Fruit fly (Drosophila melanogaster): Measurements from ENCODE around the gene CG17260.

The CG17260 gene

dm6 chr2L:3039774-3040173, 2.7 kb downstream of the CG17260 start, which contains the start of the genes cnir and CG17221 (continued):
- peak in 1 of 3 experiments; percentile 60 for TF ChIP-seq lola (GFP tag; optimal IDR thresholded peaks at IDR 0.05)
- peak; percentile 55 for TF ChIP-seq CG10147 (GFP tag; optimal IDR thresholded peaks at IDR 0.05)
- TF ChIP-seq CG1832 (GFP tag; optimal IDR thresholded peaks at IDR 0.05): no peak
- TF ChIP-seq kay (GFP tag; optimal IDR thresholded peaks at IDR 0.05): peak; percentile 18
- no peak for TF ChIP-seq ken (GFP tag; IDR thresholded peaks at IDR 0.05)
- TF ChIP-seq ewg (GFP tag; optimal IDR thresholded peaks at IDR 0.05): no peak
- no peak for TF ChIP-seq CG9876 (GFP tag; optimal IDR thresholded peaks at IDR 0.05)
- TF ChIP-seq CG17385 (GFP tag; optimal IDR thresholded peaks at IDR 0.05): peak; percentile 70
- peak; percentile 47 for TF ChIP-seq Oli (tag; optimal IDR thresholded peaks at IDR 0.05)
- peak; percentile 66 for TF ChIP-seq her (GFP tag; optimal IDR thresholded peaks at IDR 0.05)
- peak; percentile 53 for TF ChIP-seq slou (GFP tag; optimal IDR thresholded peaks at IDR 0.05)
- TF ChIP-seq Ptx1 (GFP tag; IDR thresholded peaks at IDR 0.05): no peak
- peak; percentile 73 for TF ChIP-seq ind (GFP tag; optimal IDR thresholded peaks at IDR 0.05)
- TF ChIP-seq Optix (GFP tag; IDR thresholded peaks at IDR 0.05): no peak
- peak; percentile 29 for TF ChIP-seq CG7987 (GFP tag; optimal IDR thresholded peaks at IDR 0.05)
- no peak for TF ChIP-seq CG2889 (GFP tag; IDR thresholded peaks at IDR 0.05)
- 0 out of 2 replicates have a peak, but pooled peaks have one; percentile 12 for TF ChIP-seq ara (GFP tag; IDR thresholded peaks at IDR 0.05)
- no peak for TF ChIP-seq CG5180 (GFP tag; optimal IDR thresholded peaks at IDR 0.05)
- peak; percentile 16 for TF ChIP-seq CG8290 (GFP tag; optimal IDR thresholded peaks at IDR 0.05)
- peak in 1 of 2 experiments; percentile 63 for TF ChIP-seq CG8290 (tag; optimal IDR thresholded peaks at IDR 0.05)
- peak; percentile 59 for TF ChIP-seq CG30020 (tag; optimal IDR thresholded peaks at IDR 0.05)
- no peak for TF ChIP-seq fru (optimal IDR thresholded peaks at IDR 0.05)
- TF ChIP-seq CG12942 (GFP tag; optimal IDR thresholded peaks at IDR 0.05): peak; percentile 54
- TF ChIP-seq Dref (GFP tag; IDR thresholded peaks at IDR 0.05): peak; percentile 56
- TF ChIP-seq zfh1 (GFP tag; IDR thresholded peaks at IDR 0.05): no peak
- peak; percentile 77 for TF ChIP-seq YL-1 (GFP tag; optimal IDR thresholded peaks at IDR 0.05)
- peak; percentile 62; the same call in 1 of the 2 replicates for TF ChIP-seq hbn (GFP tag; IDR thresholded peaks at IDR 0.05; ENCODE audit: partially characterized antibody)
- peak; percentile 54 for TF ChIP-seq NK7.1 (GFP tag; optimal IDR thresholded peaks at IDR 0.05)
- no peak for TF ChIP-seq CG10431 (GFP tag; optimal IDR thresholded peaks at IDR 0.05)
- peak; percentile 58 for TF ChIP-seq Hmr (GFP tag; optimal IDR thresholded peaks at IDR 0.05)
- TF ChIP-seq CG10274 (GFP tag; optimal IDR thresholded peaks at IDR 0.05): no peak
- no peak for TF ChIP-seq Nf-YB (GFP tag; optimal IDR thresholded peaks at IDR 0.05)
- TF ChIP-seq bbx (GFP tag; IDR thresholded peaks at IDR 0.05; ENCODE audit: partially characterized antibody): no peak
- TF ChIP-seq stwl (tag; optimal IDR thresholded peaks at IDR 0.05): peak; percentile 81
- TF ChIP-seq PHDP (tag; optimal IDR thresholded peaks at IDR 0.05): peak; percentile 68
- TF ChIP-seq phol (tag; optimal IDR thresholded peaks at IDR 0.05): peak; percentile 73
- peak; percentile 54 for TF ChIP-seq CG7556 (GFP tag; optimal IDR thresholded peaks at IDR 0.05)
- TF ChIP-seq peb (GFP tag; IDR thresholded peaks at IDR 0.05): no peak
- TF ChIP-seq pho (GFP tag; optimal IDR thresholded peaks at IDR 0.05): peak; percentile 68
- TF ChIP-seq Taf1 (GFP tag; IDR thresholded peaks at IDR 0.05): no peak
- no peak for TF ChIP-seq dati (GFP tag; IDR thresholded peaks at IDR 0.05)
- TF ChIP-seq sob (GFP tag; IDR thresholded peaks at IDR 0.05): peak; percentile 60
- TF ChIP-seq HLH3B (GFP tag; IDR thresholded peaks at IDR 0.05): no peak
- no peak for TF ChIP-seq org-1 (GFP tag; optimal IDR thresholded peaks at IDR 0.05)
- TF ChIP-seq CG9817 (tag; optimal IDR thresholded peaks at IDR 0.05): peak; percentile 72
- peak; percentile 93 for TF ChIP-seq Myb (GFP tag; optimal IDR thresholded peaks at IDR 0.05)
- peak; percentile 62 for TF ChIP-seq CG4820 (GFP tag; optimal IDR thresholded peaks at IDR 0.05)
- TF ChIP-seq gem (tag; optimal IDR thresholded peaks at IDR 0.05): peak; percentile 73
- no peak for TF ChIP-seq sr (GFP tag; IDR thresholded peaks at IDR 0.05)
- peak; percentile 23 for TF ChIP-seq gsb-n (tag; optimal IDR thresholded peaks at IDR 0.05)
- peak; percentile 29 for TF ChIP-seq CG15011 (GFP tag; optimal IDR thresholded peaks at IDR 0.05)
- TF ChIP-seq CG1233 (GFP tag; optimal IDR thresholded peaks at IDR 0.05): peak; percentile 60

Measured in whole organism, embryonic.